Worm (Caenorhabditis elegans) whole organism, L4 larva: Measurements from ENCODE around the gene Y71H2B.11.
"Not testable (repeated sequence)": the region's sequence is repeated elsewhere in the genome, so short reads cannot be mapped to it uniquely, and the experiment has no call there.

Experiments
- T26A8.4 ChIP-seq: fragments of 200-800 bp; sonication (Bioruptor generic); IDR thresholded peaks from 2 replicates; pipeline ENCODE4 v1.3.6; 2022; ENCODE audit warnings: missing genetic modification characterization, missing compliant biosample characterization
- Y48G9A.11 ChIP-seq: fragments of 200-800 bp; sonication (Bioruptor generic); IDR thresholded peaks from 2 replicates; pipeline ENCODE4 v1.3.6; 2022; ENCODE audit warnings: missing genetic modification reagents, missing genetic modification characterization, missing compliant biosample characterization
- Y5F2A.4 ChIP-seq: fragments of 200-800 bp; sonication (Bioruptor generic); optimal IDR thresholded peaks from 2 replicates; lab custom pipeline; 2018; ENCODE audit warnings: mild to moderate bottlenecking, missing genetic modification characterization, missing compliant biosample characterization
- ZK337.2 ChIP-seq: fragments of 200-800 bp; sonication (Bioruptor generic); IDR thresholded peaks from 2 replicates; pipeline ENCODE4 v1.3.6; 2022; ENCODE audit warnings: missing genetic modification reagents, missing genetic modification characterization, missing compliant biosample characterization
- aha-1 ChIP-seq: fragments of 150-350 bp; peaks from one replicate; lab custom pipeline; 2014; ENCODE audit warnings: missing biosample characterization, missing genetic modification characterization
- arid-1 ChIP-seq: fragments of 200-800 bp; sonication (Bioruptor generic); conservative IDR thresholded peaks from 2 replicates; pipeline ENCODE4 v1.3.6; 2022; ENCODE audit warnings: missing genetic modification reagents, missing genetic modification characterization, missing compliant biosample characterization
- ceh-20 ChIP-seq: fragments of 200-800 bp; sonication (Bioruptor generic); IDR thresholded peaks from 2 replicates; pipeline ENCODE4 v1.3.6; 2022; ENCODE audit warnings: missing genetic modification reagents, missing genetic modification characterization, missing compliant biosample characterization
- ceh-28 ChIP-seq: fragments of 150-350 bp; optimal IDR thresholded peaks from 2 replicates; lab custom pipeline; 2014; ENCODE audit warnings: missing biosample characterization, missing genetic modification reagents, missing genetic modification characterization
- ceh-44 ChIP-seq: fragments of 200-800 bp; sonication (Bioruptor generic); IDR thresholded peaks from 2 replicates; pipeline ENCODE4 v1.3.6; 2022; ENCODE audit warnings: missing genetic modification reagents, missing genetic modification characterization, missing compliant biosample characterization
- ces-1 ChIP-seq: fragments of 150-350 bp; sonication (generic microtip); optimal IDR thresholded peaks from 4 replicates; lab custom pipeline; 2014; ENCODE audit warnings: missing biosample characterization, missing genetic modification reagents, missing genetic modification characterization
- daf-8 ChIP-seq: fragments of 200-800 bp; sonication (Bioruptor generic); IDR thresholded peaks from 2 replicates; pipeline ENCODE4 v1.3.6; 2022; ENCODE audit warnings: missing genetic modification characterization, missing compliant biosample characterization
- dmd-8 ChIP-seq: fragments of 200-800 bp; sonication (Bioruptor generic); IDR thresholded peaks from 2 replicates; pipeline ENCODE4 v1.3.6; 2022; ENCODE audit warnings: missing genetic modification characterization, missing compliant biosample characterization
- dpl-1 ChIP-seq: fragments of 150-350 bp; optimal IDR thresholded peaks from 2 replicates; lab custom pipeline; 2014; ENCODE audit warnings: missing biosample characterization, missing genetic modification reagents, missing genetic modification characterization
- duxl-1 ChIP-seq: sonication (generic microtip); optimal IDR thresholded peaks from 2 replicates; lab custom pipeline; 2016; ENCODE audit warnings: mild to moderate bottlenecking, missing genetic modification characterization, moderate library complexity, missing compliant biosample characterization; ENCODE audit not compliant: poor library complexity
- egl-43 ChIP-seq: fragments of 200-800 bp; sonication (Bioruptor generic); IDR thresholded peaks from 2 replicates; pipeline ENCODE4 v1.3.6; 2022; ENCODE audit warnings: missing genetic modification reagents, missing genetic modification characterization, missing compliant biosample characterization
- fkh-10 ChIP-seq: fragments of 150-350 bp; optimal IDR thresholded peaks from 2 replicates; lab custom pipeline; 2014; ENCODE audit warnings: missing biosample characterization, missing genetic modification reagents, missing genetic modification characterization
- hlh-11 ChIP-seq: fragments of 200-800 bp; sonication (Bioruptor generic); optimal IDR thresholded peaks from 2 replicates; lab custom pipeline; 2018; ENCODE audit warnings: mild to moderate bottlenecking, missing genetic modification characterization, missing compliant biosample characterization
- jun-1 ChIP-seq: fragments of 150-350 bp; optimal IDR thresholded peaks from 2 replicates; lab custom pipeline; 2014; ENCODE audit warnings: missing biosample characterization, missing genetic modification reagents, missing genetic modification characterization
- lin-13 ChIP-seq: fragments of 150-350 bp; optimal IDR thresholded peaks from 2 replicates; lab custom pipeline; 2014; ENCODE audit warnings: missing biosample characterization, missing genetic modification reagents, missing genetic modification characterization
- lin-29 ChIP-seq: fragments of 200-800 bp; sonication (Bioruptor generic); IDR thresholded peaks from 2 replicates; pipeline ENCODE4 v1.3.6; 2022; ENCODE audit warnings: missing genetic modification reagents, missing genetic modification characterization, missing compliant biosample characterization
- mes-2 ChIP-seq: sonication (generic microtip); optimal IDR thresholded peaks from 2 replicates; lab custom pipeline; 2016; ENCODE audit warnings: missing genotype, mild to moderate bottlenecking, missing genetic modification characterization, missing compliant biosample characterization; ENCODE audit not compliant: poor library complexity, severe bottlenecking
- mxl-2 ChIP-seq: fragments of 200-800 bp; sonication (Bioruptor generic); conservative IDR thresholded peaks from 2 replicates; pipeline ENCODE4 v1.3.6; 2022; ENCODE audit warnings: missing genetic modification reagents, missing genetic modification characterization, missing compliant biosample characterization
- nhr-41 ChIP-seq: fragments of 200-800 bp; sonication (Bioruptor generic); IDR thresholded peaks from 2 replicates; pipeline ENCODE4 v1.3.6; 2022; ENCODE audit warnings: missing genetic modification reagents, missing genetic modification characterization, missing compliant biosample characterization
- nhr-48 ChIP-seq: sonication (generic microtip); optimal IDR thresholded peaks from 2 replicates; lab custom pipeline; 2016; ENCODE audit warnings: mild to moderate bottlenecking, missing genetic modification characterization, missing compliant biosample characterization
- nhr-77 ChIP-seq: fragments of 150-350 bp; optimal IDR thresholded peaks from 2 replicates; lab custom pipeline; 2014; ENCODE audit warnings: missing biosample characterization, missing genetic modification characterization
- pha-4 ChIP-seq, 2 experiments: fragments of 150-350 bp in 1 of 2; fragments of 200-800 bp in 1 of 2; sonication (Bioruptor generic) in 1 of 2; IDR thresholded peaks in 1 of 2; optimal IDR thresholded peaks in 1 of 2; 2 replicates each; pipeline versions ENCODE4 v1.3.6 to Lab custom; 2014 to 2022; ENCODE audit warnings: missing genetic modification characterization in 2 of 2, missing genetic modification reagents in 2 of 2, missing biosample characterization in 1 of 2, missing compliant biosample characterization in 1 of 2
- pqm-1 ChIP-seq: sonication (generic microtip); optimal IDR thresholded peaks from 2 replicates; lab custom pipeline; 2017; ENCODE audit warnings: missing biosample characterization, missing genetic modification characterization
- saeg-2 ChIP-seq: fragments of 200-800 bp; sonication (Bioruptor generic); IDR thresholded peaks from 2 replicates; pipeline ENCODE4 v1.3.6; 2022; ENCODE audit warnings: missing genetic modification reagents, missing genetic modification characterization, missing compliant biosample characterization
- set-16 ChIP-seq: fragments of 200-800 bp; sonication (Bioruptor generic); IDR thresholded peaks from 2 replicates; pipeline ENCODE4 v1.3.6; 2022; ENCODE audit warnings: missing genetic modification reagents, missing genetic modification characterization, missing compliant biosample characterization
- skn-1 ChIP-seq: fragments of 150-350 bp; optimal IDR thresholded peaks from 2 replicates; lab custom pipeline; 2014; ENCODE audit warnings: missing biosample characterization, missing genetic modification characterization
- snpc-1.2 ChIP-seq: fragments of 200-800 bp; sonication (Bioruptor generic); IDR thresholded peaks from 2 replicates; pipeline ENCODE4 v1.3.6; 2022; ENCODE audit warnings: missing genetic modification reagents, missing genetic modification characterization, missing compliant biosample characterization
- tra-1 ChIP-seq: fragments of 200-800 bp; sonication (Bioruptor generic); IDR thresholded peaks from 2 replicates; pipeline ENCODE4 v1.3.6; 2022; ENCODE audit warnings: missing genetic modification reagents, missing genetic modification characterization, missing compliant biosample characterization
- zip-11 ChIP-seq: fragments of 200-800 bp; sonication (Bioruptor generic); IDR thresholded peaks from 2 replicates; pipeline ENCODE4 v1.3.6; 2022; ENCODE audit warnings: missing genetic modification characterization, missing compliant biosample characterization
- zip-2 ChIP-seq: fragments of 150-350 bp; optimal IDR thresholded peaks from 2 replicates; lab custom pipeline; 2014; ENCODE audit warnings: missing biosample characterization, missing genetic modification characterization

Y71H2B.11 gene

ce11 chrIII:2603671-2604070, at the start of gene Y71H2B.11:
Gene Y71H2B.11, plus strand, starts transcription at chrIII:2603971.
- TF ChIP-seq nhr-48 (tag; lab: Kevin White, UChicago), result no peak
- TF ChIP-seq lin-29, result no peak
- no peak for TF ChIP-seq fkh-10 (GFP tag; lab: Kevin White, UChicago)
- no peak for TF ChIP-seq ceh-20 (GFP tag; lab: Robert Waterston, UW)
- TF ChIP-seq ZK337.2 (GFP tag; lab: Robert Waterston, UW), result no peak
- no peak for TF ChIP-seq dpl-1 (GFP tag; lab: Kevin White, UChicago)
- TF ChIP-seq, all 104 proteins: peak for 0

- TF ChIP-seq jun-1 (no peak), arid-1 (GFP tag; lab: Robert Waterston, UW) (no peak), saeg-2 (GFP tag; lab: Robert Waterston, UW) (no peak), tra-1 (GFP tag; lab: Robert Waterston, UW) (no peak), duxl-1 (no peak), skn-1 (tag; lab: Kevin White, UChicago) (no peak), dpl-1 (GFP tag; lab: Kevin White, UChicago) (no peak), T26A8.4 (GFP tag; lab: Robert Waterston, UW) (no peak), ceh-28 (tag; lab: Kevin White, UChicago) (no peak), Y5F2A.4 (GFP tag; lab: Kevin White, UChicago) (no peak), zip-11 (GFP tag; lab: Robert Waterston, UW) (no peak), ceh-44 (no peak)
Measured at ce11 chrIII:2560763-2561162, 43.0 kb upstream of the Y71H2B.11 start.

ce11 chrIII:2561410-2561809, 42.4 kb upstream of the Y71H2B.11 start, which contains the start of gene nhr-239:
Gene nhr-239, plus strand, starts transcription at chrIII:2561710.
- TF ChIP-seq zip-2 (tag; lab: Kevin White, UChicago) (no peak), egl-43 (no peak), lin-13 (GFP tag; lab: Kevin White, UChicago) (no peak), daf-8 (GFP tag; lab: Robert Waterston, UW) (no peak), duxl-1 (no peak), pha-4 (GFP tag; IDR thresholded peaks at IDR 0.05; lab: Robert Waterston, UW) (no peak), pha-4 (tag; optimal IDR thresholded peaks at IDR 0.05; lab: Kevin White, UChicago) (no peak), nhr-77 (tag; lab: Kevin White, UChicago) (no peak), hlh-11 (no peak), dmd-8 (no peak), Y48G9A.11 (no peak), nhr-41 (GFP tag; lab: Robert Waterston, UW) (no peak), snpc-1.2 (GFP tag; lab: Robert Waterston, UW) (no peak), mxl-2 (no peak), arid-1 (GFP tag; lab: Robert Waterston, UW) (no peak)

ce11 chrIII:2563033-2563656, 40.6 kb upstream of the Y71H2B.11 start:
- TF ChIP-seq dmd-8 (no peak), set-16 (GFP tag; lab: Robert Waterston, UW) (peak; percentile 92), snpc-1.2 (GFP tag; lab: Robert Waterston, UW) (no peak), aha-1 (peak; percentile 54)

ce11 chrIII:2563883-2564282, 39.9 kb upstream of the Y71H2B.11 start, which contains the start of gene Y54F10AM.11:
Gene Y54F10AM.11, minus strand, starts transcription at chrIII:2563983.
- TF ChIP-seq ces-1 (GFP tag; lab: Kevin White, UChicago); pqm-1 (tag; lab: Kevin White, UChicago); mes-2 (tag; lab: Kevin White, UChicago): not testable (repeated sequence)
